Fruit fly (Drosophila melanogaster) whole organism, prepupa: ENCODE results near the gene Cyp4ac1.

Experiments used
- Blimp-1 ChIP-seq: fragments of 200-800 bp; sonication (Bioruptor generic); optimal IDR thresholded peaks from 3 replicates; lab custom pipeline; 2017; ENCODE audit warnings: missing biosample characterization, missing genetic modification characterization, mild to moderate bottlenecking, moderate library complexity, missing genetic modification reagents
- CG10669 ChIP-seq: fragments of 200-800 bp; sonication (Bioruptor generic); optimal IDR thresholded peaks from 3 replicates; lab custom pipeline; 2018; ENCODE audit warnings: missing biosample characterization, mild to moderate bottlenecking, missing genetic modification characterization, moderate library complexity
- CG11294 ChIP-seq: fragments of 200-800 bp; sonication (Bioruptor generic); IDR thresholded peaks from 2 replicates; pipeline ENCODE4 v1.3.6; 2022; ENCODE audit warnings: missing biosample characterization, missing genetic modification characterization
- CG11762 ChIP-seq: fragments of 200-800 bp; sonication (Bioruptor generic); optimal IDR thresholded peaks from 3 replicates; lab custom pipeline; 2016; ENCODE audit warnings: missing biosample characterization, missing genetic modification characterization; ENCODE audit not compliant: insufficient read depth
- CG11902 ChIP-seq: fragments of 200-800 bp; sonication (Bioruptor generic); optimal IDR thresholded peaks from 3 replicates; lab custom pipeline; 2016; ENCODE audit warnings: missing biosample characterization, missing genetic modification characterization
- CG1621 ChIP-seq: fragments of 200-800 bp; sonication (Bioruptor generic); optimal IDR thresholded peaks from 3 replicates; lab custom pipeline; 2018; ENCODE audit warnings: missing biosample characterization, mild to moderate bottlenecking, missing genetic modification characterization
- CG16779 ChIP-seq: fragments of 200-800 bp; sonication (Bioruptor generic); optimal IDR thresholded peaks from 3 replicates; lab custom pipeline; 2017; ENCODE audit warnings: missing biosample characterization, mild to moderate bottlenecking, missing genetic modification characterization
- CG34406 ChIP-seq: fragments of 200-800 bp; sonication (Bioruptor generic); optimal IDR thresholded peaks from 3 replicates; lab custom pipeline; 2016; ENCODE audit warnings: missing biosample characterization, missing genetic modification characterization
- CG3919 ChIP-seq: fragments of 200-800 bp; sonication (Bioruptor generic); optimal IDR thresholded peaks from 3 replicates; lab custom pipeline; 2016; ENCODE audit warnings: missing biosample characterization, missing genetic modification characterization
- CG4318 ChIP-seq: fragments of 200-800 bp; sonication (Bioruptor generic); optimal IDR thresholded peaks from 3 replicates; lab custom pipeline; 2017; ENCODE audit warnings: missing biosample characterization, mild to moderate bottlenecking, missing genetic modification characterization
- CG6163 ChIP-seq: fragments of 200-800 bp; sonication (Bioruptor generic); IDR thresholded peaks from 3 replicates; pipeline ENCODE4 v1.3.6; 2022; ENCODE audit warnings: missing biosample characterization, missing genetic modification characterization
- CG6276 ChIP-seq: fragments of 200-800 bp; sonication (Bioruptor generic); optimal IDR thresholded peaks from 2 replicates; lab custom pipeline; 2017; ENCODE audit warnings: missing biosample characterization, mild to moderate bottlenecking, missing genetic modification characterization
- CG6792 ChIP-seq: fragments of 200-800 bp; sonication (Bioruptor generic); optimal IDR thresholded peaks from 3 replicates; lab custom pipeline; 2016; ENCODE audit warnings: missing biosample characterization, missing genetic modification characterization
- CG6854 ChIP-seq: fragments of 200-800 bp; sonication (Bioruptor generic); optimal IDR thresholded peaks from 2 replicates; lab custom pipeline; 2017; ENCODE audit warnings: missing biosample characterization, mild to moderate bottlenecking, missing genetic modification characterization
- CG7368 ChIP-seq: fragments of 200-800 bp; sonication (Bioruptor generic); optimal IDR thresholded peaks from 3 replicates; lab custom pipeline; 2016; ENCODE audit warnings: missing biosample characterization, missing genetic modification characterization
- CG8119 ChIP-seq: fragments of 200-800 bp; sonication (Bioruptor generic); IDR thresholded peaks from 3 replicates; pipeline ENCODE4 v1.3.6; 2022; ENCODE audit warnings: missing biosample characterization, missing genetic modification characterization
- CG8632 ChIP-seq: fragments of 200-800 bp; sonication (Bioruptor generic); optimal IDR thresholded peaks from 3 replicates; lab custom pipeline; 2016; ENCODE audit warnings: missing biosample characterization, missing genetic modification characterization
- CG9139 ChIP-seq: fragments of 200-800 bp; sonication (Bioruptor generic); optimal IDR thresholded peaks from 3 replicates; lab custom pipeline; 2017; ENCODE audit warnings: missing biosample characterization, mild to moderate bottlenecking, missing genetic modification characterization
- Eip75B ChIP-seq: fragments of 200-800 bp; sonication (Bioruptor generic); optimal IDR thresholded peaks from 3 replicates; lab custom pipeline; 2016; ENCODE audit warnings: missing biosample characterization, missing genetic modification characterization
- Eip78C ChIP-seq: fragments of 200-800 bp; sonication (Bioruptor generic); peaks from one replicate; lab custom pipeline; 2016; ENCODE audit warnings: missing biosample characterization, missing genetic modification characterization
- Ets21C ChIP-seq: fragments of 200-800 bp; sonication (Bioruptor generic); optimal IDR thresholded peaks from 3 replicates; lab custom pipeline; 2016; ENCODE audit warnings: missing biosample characterization, missing genetic modification characterization
- Ets96B ChIP-seq: fragments of 200-800 bp; optimal IDR thresholded peaks from 2 replicates; lab custom pipeline; 2019; ENCODE audit warnings: missing biosample characterization, mild to moderate bottlenecking, missing genetic modification characterization, moderate library complexity
- Gug ChIP-seq: fragments of 200-800 bp; sonication (Bioruptor generic); IDR thresholded peaks from 2 replicates; pipeline ENCODE4 v1.3.6; 2022; ENCODE audit warnings: missing biosample characterization, missing genetic modification characterization
- Hr38 ChIP-seq: sonication (Bioruptor generic); optimal IDR thresholded peaks from 2 replicates; lab custom pipeline; 2016; ENCODE audit warnings: missing biosample characterization, missing genetic modification characterization
- Hr4 ChIP-seq: fragments of 200-800 bp; sonication (Bioruptor generic); optimal IDR thresholded peaks from 3 replicates; lab custom pipeline; 2016; ENCODE audit warnings: missing biosample characterization, missing genetic modification characterization
- Lpt ChIP-seq: fragments of 200-800 bp; sonication (Bioruptor generic); optimal IDR thresholded peaks from 3 replicates; lab custom pipeline; 2016; ENCODE audit warnings: missing biosample characterization, missing genetic modification characterization
- Met ChIP-seq: fragments of 200-800 bp; sonication (Bioruptor generic); optimal IDR thresholded peaks from 3 replicates; lab custom pipeline; 2016; ENCODE audit warnings: missing biosample characterization, missing genetic modification characterization
- OdsH ChIP-seq: fragments of 200-800 bp; sonication (Bioruptor generic); optimal IDR thresholded peaks from 3 replicates; lab custom pipeline; 2016; ENCODE audit warnings: missing biosample characterization, missing genetic modification characterization
- Smox ChIP-seq: fragments of 200-800 bp; sonication (Bioruptor generic); optimal IDR thresholded peaks from 3 replicates; lab custom pipeline; 2016; ENCODE audit warnings: missing biosample characterization, missing genetic modification characterization
- Sox102F ChIP-seq: fragments of 200-800 bp; sonication (Bioruptor generic); optimal IDR thresholded peaks from 2 replicates; lab custom pipeline; 2016; ENCODE audit warnings: missing biosample characterization, mild to moderate bottlenecking, missing genetic modification characterization
- Sox14 ChIP-seq: fragments of 200-800 bp; sonication (Bioruptor generic); optimal IDR thresholded peaks from 3 replicates; lab custom pipeline; 2016; ENCODE audit warnings: missing biosample characterization, missing genetic modification characterization
- Sox15 ChIP-seq: fragments of 200-800 bp; sonication (Bioruptor generic); optimal IDR thresholded peaks from 3 replicates; lab custom pipeline; 2016; ENCODE audit warnings: missing biosample characterization, missing genetic modification characterization
- achi ChIP-seq: fragments of 200-800 bp; sonication (Bioruptor generic); optimal IDR thresholded peaks from 3 replicates; lab custom pipeline; 2016; ENCODE audit warnings: missing biosample characterization, missing genetic modification characterization
- acj6 ChIP-seq: fragments of 200-800 bp; sonication (Bioruptor generic); optimal IDR thresholded peaks from 3 replicates; lab custom pipeline; 2016; ENCODE audit warnings: missing biosample characterization, missing genetic modification characterization
- cyc ChIP-seq: fragments of 200-800 bp; sonication (Bioruptor generic); optimal IDR thresholded peaks from 3 replicates; lab custom pipeline; 2016; ENCODE audit warnings: missing biosample characterization, missing genetic modification characterization
- eg ChIP-seq: fragments of 200-800 bp; sonication (Bioruptor generic); IDR thresholded peaks from 3 replicates; pipeline ENCODE4 v1.3.6; 2022; ENCODE audit warnings: missing biosample characterization, missing genetic modification characterization
- esn ChIP-seq: fragments of 200-800 bp; sonication (Bioruptor generic); optimal IDR thresholded peaks from 2 replicates; lab custom pipeline; 2016; ENCODE audit warnings: missing biosample characterization, mild to moderate bottlenecking, missing genetic modification characterization, moderate library complexity
- fd85E ChIP-seq: fragments of 200-800 bp; sonication (Bioruptor generic); optimal IDR thresholded peaks from 3 replicates; lab custom pipeline; 2016; ENCODE audit warnings: missing biosample characterization, missing genetic modification characterization
- fkh ChIP-seq: fragments of 200-800 bp; sonication (Bioruptor generic); optimal IDR thresholded peaks from 3 replicates; lab custom pipeline; 2017; ENCODE audit warnings: missing biosample characterization, mild to moderate bottlenecking, missing genetic modification characterization, moderate library complexity
- lz ChIP-seq: fragments of 200-800 bp; sonication (Bioruptor generic); optimal IDR thresholded peaks from 3 replicates; lab custom pipeline; 2016; ENCODE audit warnings: missing biosample characterization, missing genetic modification characterization
- net ChIP-seq: fragments of 200-800 bp; sonication (Bioruptor generic); optimal IDR thresholded peaks from 3 replicates; lab custom pipeline; 2016; ENCODE audit warnings: missing biosample characterization, missing genetic modification characterization
- salr ChIP-seq, 2 experiments: fragments of 200-800 bp; sonication (Bioruptor generic); optimal IDR thresholded peaks; 3 replicates each; lab custom pipeline; 2016 to 2018; ENCODE audit warnings: missing biosample characterization in 2 of 2, missing genetic modification characterization in 2 of 2, mild to moderate bottlenecking in 1 of 2
- spab ChIP-seq: fragments of 200-800 bp; sonication (Bioruptor generic); optimal IDR thresholded peaks from 2 replicates; lab custom pipeline; 2017; ENCODE audit warnings: missing biosample characterization, mild to moderate bottlenecking, missing genetic modification characterization, missing genetic modification reagents
- ss ChIP-seq, 2 experiments: fragments of 200-800 bp; sonication (Bioruptor generic); optimal IDR thresholded peaks; 2 replicates in 1 of 2; 3 replicates in 1 of 2; lab custom pipeline; 2017 to 2018; ENCODE audit warnings: mild to moderate bottlenecking in 2 of 2, missing biosample characterization in 2 of 2, missing genetic modification characterization in 2 of 2, moderate library complexity in 1 of 2
- svp ChIP-seq: fragments of 200-800 bp; sonication (Bioruptor generic); peaks from one replicate; lab custom pipeline; 2016; ENCODE audit warnings: missing biosample characterization, missing genetic modification characterization
- topi ChIP-seq: fragments of 200-800 bp; sonication (Bioruptor generic); optimal IDR thresholded peaks from 3 replicates; lab custom pipeline; 2016; ENCODE audit warnings: missing biosample characterization, missing genetic modification characterization
- vri ChIP-seq: fragments of 200-800 bp; sonication (Bioruptor generic); optimal IDR thresholded peaks from 3 replicates; lab custom pipeline; 2016; ENCODE audit warnings: missing biosample characterization, mild to moderate bottlenecking, missing genetic modification characterization

Cyp4ac1 gene

dm6 chr2L:5292977-5293513 is 29.2 kb downstream of the Cyp4ac1 start (continued):
- TF ChIP-seq CG4318 (GFP tag; lab: Kevin White, UChicago) (peak; percentile 80), svp (peak; percentile 99), fd85E (GFP tag; lab: Kevin White, UChicago) (peak; percentile 86), Lpt (GFP tag; lab: Kevin White, UChicago) (peak; percentile 81), ss (GFP tag; optimal IDR thresholded peaks at IDR 0.05; lab: Kevin White, UChicago) (peak; percentile 93 to 97), CG3919 (GFP tag; lab: Kevin White, UChicago) (peak; percentile 95), OdsH (GFP tag; lab: Kevin White, UChicago) (peak; percentile 94), net (peak; percentile 96), salr (GFP tag; optimal IDR thresholded peaks at IDR 0.05; lab: Kevin White, UChicago) (peak; percentile 82 to 86), vri (no peak), CG11294 (GFP tag; lab: Robert Waterston, UW) (peak; percentile 78), Met (GFP tag; lab: Kevin White, UChicago) (peak; percentile 97), lz (GFP tag; lab: Kevin White, UChicago) (peak; percentile 96), CG6163 (GFP tag; lab: Robert Waterston, UW) (peak; percentile 96), topi (peak; percentile 95)

dm6 chr2L:5294392-5295244 is 30.8 kb downstream of the Cyp4ac1 start:
- TF ChIP-seq Eip78C (GFP tag; lab: Kevin White, UChicago) (peak; percentile 81), CG1621 (tag; lab: Kevin White, UChicago) (no peak), CG6854 (GFP tag; lab: Kevin White, UChicago) (peak; percentile 55), CG16779 (tag; lab: Kevin White, UChicago) (peak; percentile 24), CG6792 (GFP tag; lab: Kevin White, UChicago) (no peak), Gug (GFP tag; lab: Robert Waterston, UW) (no peak), eg (peak; percentile 5; the same call in 1 of the 3 replicates), Sox14 (GFP tag; lab: Kevin White, UChicago) (peak; percentile 99), salr (GFP tag; optimal IDR thresholded peaks at IDR 0.05; lab: Kevin White, UChicago) (peak in 1 of 2 experiments; percentile 11), vri (no peak), Sox102F (GFP tag; lab: Kevin White, UChicago) (peak; percentile 66), topi (no peak), svp (peak; percentile 98), Ets21C (GFP tag; lab: Kevin White, UChicago) (no peak), acj6 (GFP tag; lab: Kevin White, UChicago) (no peak), fd85E (GFP tag; lab: Kevin White, UChicago) (no peak), CG4318 (GFP tag; lab: Kevin White, UChicago) (no peak), CG10669 (GFP tag; lab: Kevin White, UChicago) (peak; percentile 37), Sox15 (GFP tag; lab: Kevin White, UChicago) (no peak), Eip75B (GFP tag; lab: Kevin White, UChicago) (peak; percentile 76), CG6276 (no peak), Hr38 (GFP tag; lab: Kevin White, UChicago) (no peak), Met (GFP tag; lab: Kevin White, UChicago) (peak; percentile 10), CG11902 (GFP tag; lab: Kevin White, UChicago) (no peak), Blimp-1 (GFP tag; lab: Kevin White, UChicago) (peak; percentile 96), Ets96B (tag; lab: Kevin White, UChicago) (no peak), CG9139 (GFP tag; lab: Kevin White, UChicago) (no peak), Smox (GFP tag; lab: Kevin White, UChicago) (peak; percentile 17), CG34406 (GFP tag; lab: Kevin White, UChicago) (no peak), spab (GFP tag; lab: Kevin White, UChicago) (no peak), CG7368 (GFP tag; lab: Kevin White, UChicago) (no peak), ss (GFP tag; optimal IDR thresholded peaks at IDR 0.05; lab: Kevin White, UChicago) (peak; percentile 53 to 72), esn (GFP tag; lab: Kevin White, UChicago) (no peak), fkh (GFP tag; lab: Kevin White, UChicago) (no peak), cyc (GFP tag; lab: Kevin White, UChicago) (no peak), CG8632 (GFP tag; lab: Kevin White, UChicago) (no peak), CG8119 (GFP tag; lab: Robert Waterston, UW) (no peak), achi (peak; percentile 17), Hr4 (GFP tag; lab: Kevin White, UChicago) (no peak), CG11294 (GFP tag; lab: Robert Waterston, UW) (no peak), CG11762 (no peak)
